Worm (Caenorhabditis elegans) whole organism, L1 larva: Measurements from ENCODE around the gene T16H12.3.

Experiments used
- C04F5.9 ChIP-seq: sonication (generic microtip); optimal IDR thresholded peaks from 2 replicates; lab custom pipeline; 2016; ENCODE audit warnings: missing genetic modification characterization, missing compliant biosample characterization
- C34B4.2 ChIP-seq: sonication (generic microtip); optimal IDR thresholded peaks from 2 replicates; lab custom pipeline; 2017; ENCODE audit warnings: mild to moderate bottlenecking, missing genetic modification characterization, missing compliant biosample characterization
- ama-1 ChIP-seq: fragments of 150-350 bp; optimal IDR thresholded peaks from 2 replicates; lab custom pipeline; 2014
- blmp-1 ChIP-seq: fragments of 150-350 bp; optimal IDR thresholded peaks from 2 replicates; lab custom pipeline; 2014; ENCODE audit warnings: missing biosample characterization, missing genetic modification characterization
- ceh-82 ChIP-seq, 3 experiments: fragments of 150-350 bp in 1 of 3; sonication (generic microtip) in 2 of 3; optimal IDR thresholded peaks; 2 replicates each; lab custom pipeline; 2014 to 2017; ENCODE audit warnings: missing biosample characterization in 3 of 3, missing genetic modification characterization in 3 of 3
- efl-1 ChIP-seq, 4 experiments: fragments of 150-350 bp; optimal IDR thresholded peaks in 3 of 4; peaks in 1 of 4; 1 replicate in 1 of 4; 2 replicates in 3 of 4; lab custom pipeline; 2014; ENCODE audit warnings: missing biosample characterization in 2 of 4, missing genetic modification characterization in 2 of 4, missing genetic modification reagents in 2 of 4
- egl-27 ChIP-seq, 2 experiments: fragments of 150-350 bp in 1 of 2; sonication (generic microtip); optimal IDR thresholded peaks; 3 replicates each; lab custom pipeline; 2017 to 2018; ENCODE audit warnings: missing biosample characterization in 2 of 2, missing genetic modification characterization in 2 of 2, missing genetic modification reagents in 2 of 2
- fkh-4 ChIP-seq: sonication (generic microtip); optimal IDR thresholded peaks from 2 replicates; lab custom pipeline; 2016; ENCODE audit warnings: missing compliant biosample characterization, missing genetic modification characterization, borderline replicate concordance
- fos-1 ChIP-seq: fragments of 150-350 bp; optimal IDR thresholded peaks from 2 replicates; lab custom pipeline; 2014; ENCODE audit warnings: missing biosample characterization, missing genetic modification characterization
- hlh-4 ChIP-seq: sonication (generic microtip); optimal IDR thresholded peaks from 2 replicates; lab custom pipeline; 2016; ENCODE audit warnings: mild to moderate bottlenecking, missing genetic modification characterization, missing compliant biosample characterization
- hpl-2 ChIP-seq: fragments of 150-350 bp; optimal IDR thresholded peaks from 2 replicates; lab custom pipeline; 2014; ENCODE audit warnings: missing biosample characterization, missing genetic modification reagents, missing genetic modification characterization
- lin-39 ChIP-seq: fragments of 150-350 bp; optimal IDR thresholded peaks from 2 replicates; lab custom pipeline; 2014; ENCODE audit warnings: missing biosample characterization, missing genetic modification reagents, missing genetic modification characterization
- lsy-2 ChIP-seq, 2 experiments: fragments of 150-350 bp; optimal IDR thresholded peaks; 2 replicates each; lab custom pipeline; 2014; ENCODE audit warnings: missing biosample characterization in 2 of 2, missing genetic modification characterization in 2 of 2
- mdl-1 ChIP-seq, 2 experiments: fragments of 150-350 bp; optimal IDR thresholded peaks; 2 replicates each; lab custom pipeline; 2014 to 2017; ENCODE audit warnings: missing biosample characterization in 2 of 2, missing genetic modification characterization in 2 of 2, inconsistent platforms in 1 of 2
- mep-1 ChIP-seq: fragments of 150-350 bp; optimal IDR thresholded peaks from 2 replicates; lab custom pipeline; 2014; ENCODE audit warnings: missing biosample characterization, missing genetic modification characterization
- nhr-12 ChIP-seq: sonication (generic microtip); optimal IDR thresholded peaks from 2 replicates; lab custom pipeline; 2017; ENCODE audit warnings: missing biosample characterization, missing genetic modification characterization
- nhr-19 ChIP-seq: fragments of 200-800 bp; sonication (Bioruptor generic); conservative IDR thresholded peaks from 2 replicates; pipeline ENCODE4 v1.3.6; 2022; ENCODE audit warnings: missing genetic modification characterization, missing compliant biosample characterization
- nhr-237 ChIP-seq: fragments of 150-350 bp; optimal IDR thresholded peaks from 2 replicates; lab custom pipeline; 2014; ENCODE audit warnings: missing biosample characterization, missing genetic modification characterization
- nhr-28 ChIP-seq: fragments of 150-350 bp; optimal IDR thresholded peaks from 2 replicates; lab custom pipeline; 2014; ENCODE audit warnings: missing biosample characterization, missing genetic modification characterization
- nhr-71 ChIP-seq: sonication (generic microtip); optimal IDR thresholded peaks from 2 replicates; lab custom pipeline; 2016; ENCODE audit warnings: mild to moderate bottlenecking, missing genetic modification characterization, moderate library complexity, missing compliant biosample characterization
- nhr-85 ChIP-seq: sonication (generic microtip); peaks from one replicate; lab custom pipeline; 2016; ENCODE audit warnings: missing genetic modification characterization, inconsistent platforms, missing compliant biosample characterization
- pqm-1 ChIP-seq: sonication (generic microtip); optimal IDR thresholded peaks from 3 replicates; lab custom pipeline; 2017; ENCODE audit warnings: missing biosample characterization, missing genetic modification characterization
- rnt-1 ChIP-seq: sonication (generic microtip); optimal IDR thresholded peaks from 2 replicates; lab custom pipeline; 2016; ENCODE audit warnings: mild to moderate bottlenecking, missing genetic modification characterization, moderate library complexity, missing compliant biosample characterization
- sup-37 ChIP-seq: fragments of 200-800 bp; sonication (Bioruptor generic); optimal IDR thresholded peaks from 2 replicates; lab custom pipeline; 2018; ENCODE audit warnings: mild to moderate bottlenecking, missing genetic modification characterization, missing compliant biosample characterization
- swsn-7 ChIP-seq: sonication (generic microtip); optimal IDR thresholded peaks from 2 replicates; lab custom pipeline; 2016; ENCODE audit warnings: missing genetic modification characterization, missing compliant biosample characterization
- tbx-2 ChIP-seq: sonication (generic microtip); optimal IDR thresholded peaks from 2 replicates; lab custom pipeline; 2016; ENCODE audit warnings: missing genetic modification characterization, missing compliant biosample characterization
- unc-62 ChIP-seq: fragments of 150-350 bp; optimal IDR thresholded peaks from 2 replicates; lab custom pipeline; 2014; ENCODE audit warnings: missing biosample characterization, missing genetic modification reagents, missing genetic modification characterization
- unc-86 ChIP-seq: sonication (generic microtip); optimal IDR thresholded peaks from 2 replicates; lab custom pipeline; 2016; ENCODE audit warnings: missing genetic modification characterization, missing compliant biosample characterization
- vab-15 ChIP-seq: sonication (generic microtip); optimal IDR thresholded peaks from 2 replicates; lab custom pipeline; 2017; ENCODE audit warnings: missing genotype, mild to moderate bottlenecking, missing genetic modification characterization, missing compliant biosample characterization
- zip-4 ChIP-seq: fragments of 200-800 bp; sonication (Bioruptor generic); optimal IDR thresholded peaks from 2 replicates; lab custom pipeline; 2018; ENCODE audit warnings: mild to moderate bottlenecking, missing genetic modification characterization, moderate library complexity, missing compliant biosample characterization

The T16H12.3 gene

DNA sequence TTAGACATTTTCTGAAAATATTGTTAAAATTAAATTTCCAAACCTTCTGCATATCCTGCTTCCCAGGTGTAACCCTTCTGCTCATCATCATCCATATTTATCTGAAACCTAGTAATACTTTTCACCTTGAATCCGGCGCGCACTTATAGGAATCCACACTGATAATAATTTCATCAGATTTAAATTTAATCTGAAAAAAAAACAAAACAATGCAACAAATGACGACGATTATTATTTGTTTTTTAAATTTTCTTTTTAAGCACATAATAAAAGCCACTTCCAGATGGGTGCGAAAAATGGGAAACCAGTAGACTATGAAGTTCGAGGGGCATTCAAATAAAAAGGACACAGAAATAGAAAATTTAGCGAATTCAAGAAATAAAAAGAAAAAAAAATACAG, 7.6 kb upstream of the T16H12.3 start, which contains the start of gene gtf-2H2C:
gtf-2H2C (minus strand) TSS at position 101 of the 400 bp plus-strand sequence.
- TF ChIP-seq efl-1 (optimal IDR thresholded peaks at IDR 0.05; lab: Kevin White, UChicago), result no peak
- no peak for TF ChIP-seq efl-1 (GFP tag; optimal IDR thresholded peaks at IDR 0.05 in 1 of 2; lab: Kevin White, UChicago)
- TF ChIP-seq zip-4 (GFP tag; lab: Kevin White, UChicago), result no peak
- TF ChIP-seq swsn-7 (tag; lab: Kevin White, UChicago), result no peak
- TF ChIP-seq nhr-85 (tag; lab: Kevin White, UChicago), result peak; percentile 4
- no peak for TF ChIP-seq nhr-19 (GFP tag; lab: Robert Waterston, UW)

DNA sequence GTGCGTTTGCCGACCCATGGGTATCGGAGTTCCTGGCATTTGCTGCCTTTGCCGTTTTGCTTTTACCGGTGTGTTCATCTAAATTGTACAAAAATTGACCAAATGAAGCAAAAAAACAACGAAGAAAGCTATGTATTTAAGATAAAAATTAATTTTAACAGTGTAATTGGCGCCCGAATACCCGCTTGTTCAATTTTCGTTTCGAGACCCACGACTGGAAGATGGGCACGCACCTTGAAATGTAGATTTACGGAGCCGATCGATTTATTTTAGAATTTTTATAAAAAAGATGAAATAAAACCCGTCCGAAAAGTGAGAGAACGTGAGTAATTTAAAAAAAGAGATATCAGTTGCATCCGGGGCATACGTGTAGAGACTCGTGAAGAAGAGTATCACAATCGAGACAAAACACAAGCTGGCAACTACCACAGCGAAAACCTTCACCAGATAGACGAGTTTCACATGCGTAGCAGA, 5.5 kb upstream of the T16H12.3 start, which contains the start of gene hal-2:
hal-2 (minus strand) TSS at position 424 of the 474 bp plus-strand sequence.
- no peak for TF ChIP-seq fkh-4 (tag; lab: Kevin White, UChicago)
- TF ChIP-seq ama-1 (lab: Kevin White, UChicago), result no peak
- TF ChIP-seq swsn-7 (tag; lab: Kevin White, UChicago), result no peak
- TF ChIP-seq vab-15, result no peak
- TF ChIP-seq efl-1 (optimal IDR thresholded peaks at IDR 0.05; lab: Kevin White, UChicago), result no peak
- TF ChIP-seq efl-1 (GFP tag; optimal IDR thresholded peaks at IDR 0.05 in 1 of 2; lab: Kevin White, UChicago), result no peak
- no peak for TF ChIP-seq nhr-237 (tag; lab: Kevin White, UChicago)
- TF ChIP-seq unc-62 (GFP tag; lab: Kevin White, UChicago), result no peak
- TF ChIP-seq mdl-1 (tag; optimal IDR thresholded peaks at IDR 0.05; lab: Kevin White, UChicago), result no peak
- TF ChIP-seq sup-37, result no peak
- no peak for TF ChIP-seq pqm-1 (tag; lab: Kevin White, UChicago)

DNA sequence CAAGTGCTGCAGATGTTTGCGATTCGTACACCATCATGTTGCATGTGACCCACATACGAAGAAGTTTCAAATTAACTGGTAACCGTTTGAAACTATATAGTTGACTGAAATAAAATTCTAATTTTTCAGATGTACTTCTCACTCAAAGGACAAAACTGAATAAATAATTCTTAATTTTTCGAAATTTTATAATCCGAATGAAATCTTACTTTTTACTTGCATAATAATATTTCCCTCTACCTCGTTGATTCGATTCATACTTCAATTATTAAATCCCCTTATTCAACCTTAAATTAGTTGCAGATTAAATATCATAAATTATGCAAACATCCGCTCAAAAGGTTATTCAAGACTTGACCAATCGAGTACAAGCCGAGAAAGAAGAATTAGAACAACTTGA, 2.9 kb upstream of the T16H12.3 start, which contains the start of gene T16H12.2:
T16H12.2 (plus strand) TSS at position 301 of the 400 bp plus-strand sequence.
- TF ChIP-seq C04F5.9 (tag; lab: Kevin White, UChicago), result no peak
- TF ChIP-seq rnt-1, result no peak
- TF ChIP-seq mep-1 (tag; lab: Kevin White, UChicago), result no peak
- TF ChIP-seq nhr-28, result no peak
- TF ChIP-seq nhr-71 (tag; lab: Kevin White, UChicago), result no peak
- no peak for TF ChIP-seq blmp-1 (tag; lab: Kevin White, UChicago)
- TF ChIP-seq fos-1, result no peak
- no peak for TF ChIP-seq tbx-2 (tag; lab: Kevin White, UChicago)
- no peak for TF ChIP-seq C34B4.2
- no peak for TF ChIP-seq egl-27 (tag; optimal IDR thresholded peaks at IDR 0.05; lab: Kevin White, UChicago)

DNA sequence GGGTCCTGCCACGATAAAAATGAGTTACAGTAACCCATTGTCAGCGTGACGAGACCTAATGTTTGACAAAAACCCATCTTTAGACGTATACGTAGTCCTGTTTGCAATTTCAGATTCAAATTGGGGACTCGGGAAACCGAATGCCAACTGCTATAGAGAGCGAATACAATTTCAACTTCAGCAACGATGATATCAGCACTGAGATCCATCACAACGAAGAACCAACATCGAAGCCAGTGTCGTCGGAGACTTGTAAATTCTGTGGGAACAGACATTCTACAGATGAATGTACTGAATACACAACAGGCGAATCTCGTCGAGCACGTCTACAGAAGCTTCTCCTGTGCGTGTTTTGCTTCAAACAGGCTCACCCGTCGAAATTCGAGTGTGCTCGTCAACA, 2.5 kb upstream of the T16H12.3 start:
- TF ChIP-seq blmp-1 (tag; lab: Kevin White, UChicago) (no peak), unc-86 (no peak), hlh-4 (tag; lab: Kevin White, UChicago) (no peak), C04F5.9 (tag; lab: Kevin White, UChicago) (no peak), lsy-2 (tag; optimal IDR thresholded peaks at IDR 0.05; lab: Kevin White, UChicago) (no peak)

DNA sequence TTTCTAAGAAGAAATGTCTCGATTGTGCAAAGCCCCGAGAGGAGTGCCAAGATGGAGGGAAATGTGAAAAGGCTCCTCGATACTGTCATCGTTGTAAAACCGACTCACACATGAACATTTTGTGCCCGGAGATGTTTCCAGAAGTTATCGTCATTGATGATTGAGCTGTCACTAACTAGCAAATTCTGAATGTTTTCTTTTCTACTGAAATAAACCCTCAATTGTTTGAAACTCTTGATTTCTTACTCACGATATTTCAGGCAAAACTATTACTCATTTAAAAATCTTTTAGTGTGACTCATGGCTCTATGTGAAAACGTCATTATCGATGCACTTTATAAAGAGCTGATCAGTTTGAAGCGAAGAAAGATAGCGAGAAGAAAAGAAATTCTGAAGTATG, 2.0 kb upstream of the T16H12.3 start, which contains the start of gene T16H12.13:
T16H12.13 (plus strand) TSS at position 301 of the 400 bp plus-strand sequence.
- TF ChIP-seq nhr-12 (tag; lab: Kevin White, UChicago) (no peak), efl-1 (optimal IDR thresholded peaks at IDR 0.05; lab: Kevin White, UChicago) (no peak), efl-1 (GFP tag; optimal IDR thresholded peaks at IDR 0.05 in 1 of 2; lab: Kevin White, UChicago) (peak in 1 of 2 experiments; percentile 63)

DNA sequence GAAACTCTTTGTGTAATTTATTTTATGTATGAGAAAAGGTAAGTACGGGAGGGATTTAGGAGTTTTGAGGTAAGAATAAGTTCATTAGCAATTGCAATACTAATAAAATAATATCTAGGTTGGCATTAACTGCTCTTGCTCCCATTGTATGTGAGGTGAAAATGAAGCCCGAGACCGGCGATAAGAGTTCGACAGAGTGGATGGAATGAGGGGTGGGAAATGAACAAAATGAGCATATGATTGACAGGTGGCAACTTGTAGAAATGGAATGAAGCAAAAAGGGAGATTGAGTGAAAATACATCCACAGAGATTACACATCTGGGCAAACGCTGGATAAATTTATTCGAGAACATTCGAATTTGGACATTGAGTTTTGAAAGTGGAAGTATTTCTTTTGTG, 4.3 kb downstream of the T16H12.3 start:
- TF ChIP-seq lin-39 (tag; lab: Kevin White, UChicago), result no peak
- no peak for TF ChIP-seq ceh-82 (tag; optimal IDR thresholded peaks at IDR 0.05; lab: Kevin White, UChicago)
- TF ChIP-seq C34B4.2, result no peak
- no peak for TF ChIP-seq hpl-2
- no peak for TF ChIP-seq blmp-1 (tag; lab: Kevin White, UChicago)
- TF ChIP-seq sup-37, result no peak
